Worm (Caenorhabditis elegans) whole organism, L4/young adult: Measurements from ENCODE around the gene gcy-14.
"Not testable (repeated sequence)": the region's sequence is repeated elsewhere in the genome, so short reads cannot be mapped to it uniquely, and the experiment has no call there.

Experiments
- W03F9.2 ChIP-seq: fragments of 150-350 bp; optimal IDR thresholded peaks from 2 replicates; lab custom pipeline; 2014; ENCODE audit warnings: missing biosample characterization, missing genetic modification characterization
- dao-5 ChIP-seq: sonication (generic microtip); optimal IDR thresholded peaks from 2 replicates; lab custom pipeline; 2016; ENCODE audit warnings: missing genotype, missing genetic modification characterization, moderate library complexity, missing compliant biosample characterization
- him-1 ChIP-seq: sonication (generic microtip); optimal IDR thresholded peaks from 2 replicates; lab custom pipeline; 2016; ENCODE audit warnings: missing genotype, missing genetic modification reagents, missing genetic modification characterization, missing compliant biosample characterization

gcy-14 gene

ce11 chrV:14868181-14868580 lies at the start of gene gcy-14:
Gene gcy-14 (minus strand): TSS chrV:14868281.
- TF ChIP-seq dao-5 (no peak), him-1 (tag; lab: Kevin White, UChicago) (no peak), W03F9.2 (tag; lab: Kevin White, UChicago) (no peak)

- no peak for TF ChIP-seq W03F9.2 (tag; lab: Kevin White, UChicago)
- no peak for TF ChIP-seq him-1 (tag; lab: Kevin White, UChicago)
- no peak for TF ChIP-seq dao-5
Observed at ce11 chrV:14915599-14915998, 47.5 kb upstream of the gcy-14 start, which contains the start of gene H12D21.11. Gene H12D21.11 (plus strand): TSS chrV:14915899.

DNA sequence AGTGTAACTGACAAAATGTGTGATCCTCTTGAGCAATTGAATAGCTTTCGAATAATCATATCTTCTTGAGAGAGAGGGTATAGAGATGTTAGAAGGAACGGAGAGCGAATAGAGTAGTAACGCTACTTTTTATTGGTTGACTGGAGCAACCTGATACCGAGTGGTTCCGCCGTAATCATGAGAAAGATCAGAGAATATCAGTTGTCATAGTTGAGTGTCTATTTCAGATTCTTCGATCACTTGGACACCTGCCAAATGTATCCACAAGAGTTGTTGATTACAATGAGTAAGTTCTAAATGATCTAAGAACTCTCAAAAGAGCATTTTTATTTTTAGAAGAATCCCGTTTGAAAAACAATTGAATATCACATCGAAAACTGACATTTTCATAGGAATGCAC lies 42.7 kb upstream of the gcy-14 start:
- no peak for TF ChIP-seq him-1 (tag; lab: Kevin White, UChicago)
- TF ChIP-seq W03F9.2 (tag; lab: Kevin White, UChicago) = no peak
- no peak for TF ChIP-seq dao-5

ce11 chrV:14909331-14909835 lies 41.3 kb upstream of the gcy-14 start, which contains the start of gene H12D21.9:
Gene H12D21.9 (minus strand): TSS chrV:14909478.
- TF ChIP-seq dao-5 = no peak

DNA sequence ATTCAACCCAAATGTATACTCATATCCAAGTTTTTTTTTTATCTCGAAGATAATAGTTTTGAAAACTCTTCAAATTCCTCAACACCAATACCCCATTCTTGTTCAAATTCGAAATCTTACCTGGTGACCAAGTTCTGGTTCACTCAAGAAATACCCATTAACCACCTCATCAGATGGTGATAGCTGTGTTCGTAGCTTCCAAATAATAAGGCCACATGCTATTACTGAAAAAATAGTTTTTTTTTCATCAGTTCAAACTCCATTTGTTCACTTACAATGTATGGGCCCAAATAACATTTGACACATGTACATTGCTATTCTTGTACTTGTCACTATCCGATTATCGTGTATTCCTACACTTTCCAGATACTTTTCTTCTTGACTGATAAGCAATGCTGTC lies 39.4 kb upstream of the gcy-14 start:
- no peak for TF ChIP-seq W03F9.2 (tag; lab: Kevin White, UChicago)
- no peak for TF ChIP-seq dao-5

DNA sequence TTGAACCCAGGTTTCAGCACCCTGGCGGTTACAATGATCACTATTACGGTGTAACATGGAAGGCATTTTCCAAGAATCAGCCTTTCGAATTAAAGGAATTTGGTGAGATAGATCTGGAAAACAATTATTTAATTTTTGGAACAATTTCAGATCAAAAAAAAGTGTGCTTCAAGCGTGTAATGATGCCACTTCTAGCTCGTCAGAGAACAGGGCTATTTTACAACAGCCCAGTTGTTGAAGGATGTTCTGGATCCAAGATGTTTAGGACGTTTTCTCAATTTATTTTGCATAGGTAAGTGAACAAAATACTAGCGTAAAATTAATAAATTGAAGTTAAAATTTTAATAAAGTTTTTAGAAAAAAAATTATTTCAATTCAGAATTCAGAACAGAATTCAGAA lies 32.8 kb upstream of the gcy-14 start:
- TF ChIP-seq W03F9.2 (tag; lab: Kevin White, UChicago) (no peak), dao-5 (no peak), him-1 (tag; lab: Kevin White, UChicago) (no peak)

DNA sequence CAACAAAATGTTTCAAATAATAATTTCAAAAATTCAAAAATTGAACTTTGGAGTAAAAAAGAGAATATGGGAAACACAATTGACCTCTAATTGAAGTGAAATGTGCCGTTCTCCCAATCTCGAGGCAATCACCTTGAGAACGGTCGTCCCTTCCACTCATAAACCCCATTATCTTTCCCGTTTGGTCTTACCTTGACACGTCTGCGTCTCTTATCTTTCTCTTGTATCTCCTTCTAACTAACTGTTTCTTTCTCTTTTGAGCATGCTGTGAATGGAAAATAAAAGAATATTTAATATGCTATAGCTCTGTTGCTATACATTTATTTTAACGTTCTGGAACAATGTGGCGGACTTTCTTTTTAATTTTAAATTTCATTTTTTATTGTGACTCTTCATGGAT lies 31.5 kb upstream of the gcy-14 start, which contains the start of gene H12D21.10:
Gene H12D21.10 (plus strand): TSS at position 260 of the 400 bp plus-strand sequence.
- TF ChIP-seq him-1 (tag; lab: Kevin White, UChicago) (no peak), dao-5 (no peak), W03F9.2 (tag; lab: Kevin White, UChicago) (no peak)

ce11 chrV:14897731-14898130 lies 29.6 kb upstream of the gcy-14 start, which contains the start of gene H12D21.6:
Gene H12D21.6 (minus strand): TSS chrV:14897831.
- no peak for TF ChIP-seq him-1 (tag; lab: Kevin White, UChicago)
- TF ChIP-seq dao-5 = no peak
- TF ChIP-seq W03F9.2 (tag; lab: Kevin White, UChicago) = no peak

- TF ChIP-seq him-1 (tag; lab: Kevin White, UChicago) (no peak), W03F9.2 (tag; lab: Kevin White, UChicago) (no peak), dao-5 (no peak)
Observed at ce11 chrV:14895557-14895956, 27.5 kb upstream of the gcy-14 start, which contains the start of gene mpst-3. Gene mpst-3 (plus strand): TSS chrV:14895647.

DNA sequence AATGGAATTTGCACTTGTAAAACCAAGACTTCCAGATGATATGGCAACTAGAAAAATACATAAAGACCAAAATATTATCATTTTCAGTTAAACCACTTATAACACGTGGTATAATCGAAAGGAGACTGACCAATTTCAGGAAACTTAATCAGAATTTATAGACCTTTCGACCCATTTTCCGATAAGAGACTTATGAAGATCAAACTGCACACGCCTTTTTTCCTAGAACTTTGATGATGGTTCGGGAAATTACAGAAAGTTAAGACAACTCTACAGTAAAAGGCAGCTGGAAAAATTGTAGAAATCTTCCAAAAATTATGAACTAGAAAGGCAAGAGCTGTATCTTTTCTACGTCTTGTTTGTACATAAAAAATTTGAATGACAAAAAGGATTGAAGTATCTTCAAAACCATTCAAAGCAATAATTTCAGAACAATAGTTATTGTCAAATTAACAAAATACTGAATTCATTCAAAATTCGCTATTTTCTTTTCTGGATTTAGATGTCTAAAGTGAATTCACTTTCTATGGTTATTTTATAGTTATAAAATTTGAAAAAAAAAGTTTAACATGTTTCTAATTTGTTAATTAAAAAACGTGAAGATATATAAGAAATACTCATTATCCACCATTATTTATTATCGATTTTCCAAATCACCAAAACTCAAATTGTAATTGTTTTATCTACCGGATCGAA lies 25.4 kb upstream of the gcy-14 start, which contains the start of the genes mpst-2 and H12D21.5:
Gene mpst-2 (minus strand): TSS at position 101 of the 696 bp plus-strand sequence.
Gene H12D21.5 (plus strand): TSS at position 646 of the 696 bp plus-strand sequence.
- TF ChIP-seq W03F9.2 (tag; lab: Kevin White, UChicago) (no peak), him-1 (tag; lab: Kevin White, UChicago) (no peak), dao-5 (no peak)

ce11 chrV:14890782-14891181 lies 22.7 kb upstream of the gcy-14 start, which contains the start of gene nspa-2:
Gene nspa-2 (plus strand): TSS chrV:14891082.
- TF ChIP-seq him-1 (tag; lab: Kevin White, UChicago); dao-5; W03F9.2 (tag; lab: Kevin White, UChicago): not testable (repeated sequence)

DNA sequence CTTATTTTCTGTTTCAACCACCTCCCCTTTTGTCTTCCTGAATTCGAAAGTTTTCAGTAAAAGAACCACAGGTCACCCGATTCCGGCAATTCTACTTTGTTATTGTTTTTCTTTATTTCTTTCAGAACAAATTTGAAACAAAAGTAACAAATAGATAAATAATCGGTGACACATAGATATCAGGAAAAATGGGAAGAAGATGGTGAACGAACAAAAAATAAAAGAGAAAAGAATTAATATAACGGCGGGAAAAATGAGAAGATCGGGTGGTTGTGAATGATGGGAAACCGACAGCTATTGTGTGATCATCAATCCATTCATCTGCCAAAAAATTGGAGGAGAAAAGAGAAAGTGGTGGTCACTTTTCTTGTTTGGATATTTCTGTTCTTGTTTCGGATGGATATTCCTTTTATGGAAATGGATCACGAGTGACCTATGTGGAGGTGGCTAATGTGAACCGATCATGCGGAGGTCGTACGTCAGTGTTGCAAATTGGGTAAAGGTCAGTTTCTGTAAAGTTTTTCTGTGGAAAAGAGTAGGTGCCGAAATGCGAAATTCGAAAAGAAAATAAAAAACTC lies 9.2 kb upstream of the gcy-14 start:
- no peak for TF ChIP-seq dao-5
- TF ChIP-seq him-1 (tag; lab: Kevin White, UChicago) = no peak
- no peak for TF ChIP-seq W03F9.2 (tag; lab: Kevin White, UChicago)

DNA sequence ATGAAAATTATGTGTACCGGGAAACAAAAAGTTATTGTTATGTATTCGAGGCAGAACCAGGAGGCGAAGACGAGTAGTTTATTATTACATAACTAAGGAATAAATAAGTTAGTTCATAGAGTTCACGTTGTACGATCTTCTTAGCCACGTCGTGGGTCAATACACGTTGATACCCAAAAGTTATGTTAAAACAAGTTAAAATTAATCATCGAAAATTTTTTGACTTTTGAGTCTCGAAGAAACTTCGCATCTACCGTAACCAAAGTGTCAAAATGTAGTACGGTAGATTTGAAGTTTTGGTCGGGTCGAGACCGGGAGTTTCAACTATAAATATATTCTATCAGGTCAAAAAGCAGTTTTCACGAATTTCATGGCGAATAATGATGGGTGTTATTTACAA lies 8.6 kb upstream of the gcy-14 start, which contains the start of gene ZC412.10:
Gene ZC412.10 (minus strand): TSS at position 101 of the 400 bp plus-strand sequence.
- TF ChIP-seq dao-5; W03F9.2 (tag; lab: Kevin White, UChicago); him-1 (tag; lab: Kevin White, UChicago): not testable (repeated sequence)

ce11 chrV:14876257-14876656 lies 8.2 kb upstream of the gcy-14 start:
- TF ChIP-seq W03F9.2 (tag; lab: Kevin White, UChicago) (no peak), dao-5 (no peak), him-1 (tag; lab: Kevin White, UChicago) (no peak)
